Worm (Caenorhabditis elegans) whole organism, dauer: ENCODE measurements around the gene lido-8.

Experiments
- unc-62 ChIP-seq: sonication (generic microtip); optimal IDR thresholded peaks from 2 replicates; lab custom pipeline; 2017; ENCODE audit warnings: missing biosample characterization, missing genetic modification reagents, missing genetic modification characterization

Gene lido-8

DNA sequence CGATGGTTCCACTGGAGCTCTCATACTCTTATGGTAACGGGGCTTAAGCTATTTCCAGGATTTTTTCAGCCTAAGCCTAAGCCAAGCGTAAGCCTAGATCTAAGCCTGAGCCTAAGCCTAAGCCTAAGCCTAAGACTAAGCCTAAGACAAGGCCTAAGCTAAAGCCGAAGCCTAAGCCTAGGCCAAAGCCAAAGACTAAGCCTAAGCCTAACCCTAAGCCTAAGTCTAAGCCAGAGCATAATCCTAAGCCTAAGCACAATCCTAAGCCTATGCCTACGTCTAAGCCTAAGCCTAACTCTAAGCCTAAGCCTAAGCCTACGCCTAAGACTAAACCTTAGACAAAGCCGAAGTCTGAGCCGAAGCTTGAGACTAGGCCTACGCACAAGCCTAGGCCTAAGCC, 52.2 kb downstream of the lido-8 start:
- no peak for TF ChIP-seq unc-62 (GFP tag; lab: Kevin White, UChicago)
